Fruit fly (Drosophila melanogaster): ENCODE data around the gene CG17104.

The CG17104 gene

DNA sequence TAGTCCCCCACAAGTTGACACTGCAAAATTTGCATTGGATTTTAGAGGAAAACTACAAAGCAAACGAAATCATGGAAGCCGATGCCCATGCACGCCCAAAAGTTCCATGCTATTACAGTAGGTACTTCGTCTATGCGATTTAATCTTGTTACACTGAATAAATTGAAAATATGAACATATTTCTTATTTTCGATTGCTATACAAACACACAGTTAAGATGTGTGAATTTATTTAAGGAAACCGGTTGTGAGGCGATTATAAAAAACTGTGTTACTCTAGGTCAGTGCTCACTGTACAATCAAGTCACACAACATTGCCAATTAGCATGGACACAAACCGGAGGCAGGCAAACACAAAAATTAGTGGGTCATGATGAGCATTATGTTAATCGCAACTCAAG, 11.4 kb upstream of the CG17104 start (continued):
- TF ChIP-seq yki (optimal IDR thresholded peaks at IDR 0.05) (no peak), Ada2b (GFP tag; IDR thresholded peaks at IDR 0.05) (peak; percentile 92), CG31224 (GFP tag; IDR thresholded peaks at IDR 0.05) (peak; percentile 62), row (GFP tag; IDR thresholded peaks at IDR 0.05) (peak; percentile 90), ci (GFP tag; IDR thresholded peaks at IDR 0.05) (peak; percentile 92), CG14014 (GFP tag; IDR thresholded peaks at IDR 0.05) (peak; percentile 91), CG4282 (GFP tag; optimal IDR thresholded peaks at IDR 0.05) (peak; percentile 57), Pdp1 (GFP tag; optimal IDR thresholded peaks at IDR 0.05) (peak; percentile 76 to 80), CG18599 (GFP tag; optimal IDR thresholded peaks at IDR 0.05) (peak; percentile 65), CG17328 (GFP tag; IDR thresholded peaks at IDR 0.05) (peak; percentile 75), CG32767 (GFP tag; IDR thresholded peaks at IDR 0.05) (peak; percentile 83), CG30431 (GFP tag; optimal IDR thresholded peaks at IDR 0.05) (peak; percentile 21), scrt (GFP tag; optimal IDR thresholded peaks at IDR 0.05) (peak; percentile 51), CG5180 (GFP tag; optimal IDR thresholded peaks at IDR 0.05) (peak; percentile 59), D19B (GFP tag; optimal IDR thresholded peaks at IDR 0.05) (peak; percentile 26), sens-2 (GFP tag; IDR thresholded peaks at IDR 0.05) (peak; percentile 31; the same call in 1 of the 2 replicates), CG34224 (GFP tag; IDR thresholded peaks at IDR 0.05; ENCODE audit: partially characterized antibody) (no peak), Atf6 (GFP tag; IDR thresholded peaks at IDR 0.05) (peak; percentile 83), ATbp (GFP tag; optimal IDR thresholded peaks at IDR 0.05) (peak; percentile 71), CHES-1-like (GFP tag; optimal IDR thresholded peaks at IDR 0.05) (peak; percentile 58), tio (GFP tag; optimal IDR thresholded peaks at IDR 0.05) (peak; percentile 69), bcd (GFP tag; optimal IDR thresholded peaks at IDR 0.05) (peak; percentile 77), CG11247 (GFP tag; IDR thresholded peaks at IDR 0.05) (peak; percentile 66), sima (GFP tag; optimal IDR thresholded peaks at IDR 0.05) (peak; percentile 4), mirr (GFP tag; optimal IDR thresholded peaks at IDR 0.05) (peak; percentile 15), CG10147 (GFP tag; optimal IDR thresholded peaks at IDR 0.05) (peak; percentile 23), C15 (GFP tag; IDR thresholded peaks at IDR 0.05) (0 out of 3 replicates have a peak, but pooled peaks have one; percentile 56), zfh2 (GFP tag; optimal IDR thresholded peaks at IDR 0.05) (peak; percentile 59), Sry-δ (GFP tag; optimal IDR thresholded peaks at IDR 0.05) (peak; percentile 38), CG18262 (tag; optimal IDR thresholded peaks at IDR 0.05) (peak; percentile 66), CG4617 (GFP tag; optimal IDR thresholded peaks at IDR 0.05; ENCODE audit: borderline replicate concordance) (peak; percentile 31), CG17568 (GFP tag; optimal IDR thresholded peaks at IDR 0.05) (peak; percentile 48), CG5245 (GFP tag; optimal IDR thresholded peaks at IDR 0.05) (peak; percentile 64), CG11398 (GFP tag; optimal IDR thresholded peaks at IDR 0.05) (peak; percentile 64), Lpt (GFP tag; optimal IDR thresholded peaks at IDR 0.05) (no peak), hbn (GFP tag; IDR thresholded peaks at IDR 0.05; ENCODE audit: partially characterized antibody) (no peak), CG1647 (GFP tag; optimal IDR thresholded peaks at IDR 0.05) (peak; percentile 65), cad (GFP tag; optimal IDR thresholded peaks at IDR 0.05) (no peak), fd64A (GFP tag; optimal IDR thresholded peaks at IDR 0.05) (no peak), gsb (GFP tag; IDR thresholded peaks at IDR 0.05) (peak; percentile 79), CG1233 (GFP tag; optimal IDR thresholded peaks at IDR 0.05) (peak; percentile 60), pros (GFP tag; optimal IDR thresholded peaks at IDR 0.05) (no peak), ems (GFP tag; optimal IDR thresholded peaks at IDR 0.05) (peak; percentile 53), usp (GFP tag; optimal IDR thresholded peaks at IDR 0.05) (no peak), GATAe (GFP tag; conservative IDR thresholded peaks at IDR 0.05) (no peak), sug (tag; optimal IDR thresholded peaks at IDR 0.05) (peak; percentile 47), zen2 (GFP tag; IDR thresholded peaks at IDR 0.05; ENCODE audit: partially characterized antibody) (no peak), CG7372 (GFP tag; IDR thresholded peaks at IDR 0.05) (peak; percentile 73; the same call in 1 of the 2 replicates), crc (GFP tag; optimal IDR thresholded peaks at IDR 0.05) (peak; percentile 71), nau (GFP tag; optimal IDR thresholded peaks at IDR 0.05) (peak; percentile 43), CG14860 (GFP tag; IDR thresholded peaks at IDR 0.05; ENCODE audit: partially characterized antibody) (no peak)
